Worm (Caenorhabditis elegans): Measurements from ENCODE around the gene cct-3.

ce11 chrII:2197555-2198288 is 35.6 kb upstream of the cct-3 start, which contains the start of gene C33C12.1:
- no peak for TF ChIP-seq nhr-76 (tag; optimal IDR thresholded peaks at IDR 0.05)
- TF ChIP-seq unc-39 (tag; optimal IDR thresholded peaks at IDR 0.05), result no peak
- no peak for TF ChIP-seq bed-3 (GFP tag; optimal IDR thresholded peaks at IDR 0.05)
- no peak for TF ChIP-seq lin-13 (tag; optimal IDR thresholded peaks at IDR 0.05)
- TF ChIP-seq blmp-1 (tag; optimal IDR thresholded peaks at IDR 0.05), result no peak
- no peak for TF ChIP-seq drap-1 (GFP tag; optimal IDR thresholded peaks at IDR 0.05)
- no peak for TF ChIP-seq pha-4 (tag; optimal IDR thresholded peaks at IDR 0.05)
- no peak for TF ChIP-seq ceh-39 (tag; optimal IDR thresholded peaks at IDR 0.05)

Measured in whole organism, mixed stage, embryonic.